Fruit fly (Drosophila melanogaster) whole organism, wandering third instar larva: ENCODE results near the gene CG32036.

Source experiments
- Abd-B ChIP-seq: fragments of >200 bp; optimal IDR thresholded peaks from 2 replicates; lab custom pipeline; 2017; ENCODE audit warnings: missing biosample characterization, missing genetic modification characterization
- CG32264 ChIP-seq: fragments of 200-800 bp; sonication (Bioruptor generic); optimal IDR thresholded peaks from 2 replicates; lab custom pipeline; 2016; ENCODE audit warnings: missing biosample characterization, missing genetic modification characterization
- CG9705 ChIP-seq: fragments of 200-800 bp; sonication (Bioruptor generic); optimal IDR thresholded peaks from 2 replicates; lab custom pipeline; 2018; ENCODE audit warnings: missing biosample characterization, mild to moderate bottlenecking, missing genetic modification characterization
- Dfd ChIP-seq: fragments of >200 bp; optimal IDR thresholded peaks from 2 replicates; lab custom pipeline; 2017; ENCODE audit warnings: missing biosample characterization, missing genetic modification characterization
- Dif ChIP-seq: fragments of 200-275, 200-300 bp; sonication (Bioruptor generic); optimal IDR thresholded peaks from 2 replicates; lab custom pipeline; 2018; ENCODE audit warnings: missing biosample characterization, missing genetic modification characterization; ENCODE audit not compliant: partially characterized antibody
- GATAd ChIP-seq: sonication (Bioruptor generic); optimal IDR thresholded peaks from 2 replicates; lab custom pipeline; 2016; ENCODE audit warnings: missing biosample characterization, missing genetic modification characterization
- HLH106 ChIP-seq: fragments of 200-800 bp; optimal IDR thresholded peaks from 3 replicates; lab custom pipeline; 2019; ENCODE audit warnings: missing biosample characterization, mild to moderate bottlenecking, missing genetic modification characterization, moderate library complexity
- Hnf4 ChIP-seq: fragments of 200-800 bp; sonication (Bioruptor generic); optimal IDR thresholded peaks from 2 replicates; lab custom pipeline; 2016; ENCODE audit warnings: missing biosample characterization, mild to moderate bottlenecking, missing genetic modification characterization
- Hr78 ChIP-seq: fragments of >200 bp; optimal IDR thresholded peaks from 2 replicates; lab custom pipeline; 2017; ENCODE audit warnings: missing biosample characterization, missing genetic modification characterization
- Hr83 ChIP-seq: fragments of 200-300 bp; sonication (Bioruptor generic); optimal IDR thresholded peaks from 2 replicates; lab custom pipeline; 2016; ENCODE audit warnings: missing biosample characterization, mild to moderate bottlenecking, missing genetic modification characterization, moderate library complexity; ENCODE audit not compliant: poor library complexity, severe bottlenecking
- Jra ChIP-seq: sonication (Bioruptor generic); optimal IDR thresholded peaks from 2 replicates; lab custom pipeline; 2016; ENCODE audit warnings: missing biosample characterization, missing genetic modification characterization
- Mio ChIP-seq: sonication (Bioruptor generic); optimal IDR thresholded peaks from 2 replicates; lab custom pipeline; 2016; ENCODE audit warnings: missing biosample characterization, missing genetic modification characterization
- Myc ChIP-seq: fragments of >200 bp; optimal IDR thresholded peaks from 2 replicates; lab custom pipeline; 2017
- N ChIP-seq: fragments of >200 bp; optimal IDR thresholded peaks from 2 replicates; lab custom pipeline; 2018; ENCODE audit warnings: missing biosample characterization, missing external identifiers, missing genetic modification characterization
- OdsH ChIP-seq: fragments of 200-800 bp; sonication (Bioruptor generic); optimal IDR thresholded peaks from 2 replicates; lab custom pipeline; 2016; ENCODE audit warnings: missing biosample characterization, mild to moderate bottlenecking, missing genetic modification characterization
- Sp1 ChIP-seq: fragments of 200-800 bp; sonication (Bioruptor generic); optimal IDR thresholded peaks from 3 replicates; lab custom pipeline; 2019; ENCODE audit warnings: missing biosample characterization, mild to moderate bottlenecking, missing genetic modification characterization, moderate library complexity
- Vsx2 ChIP-seq: fragments of 200-300, 225-300 bp; sonication (Bioruptor generic); optimal IDR thresholded peaks from 2 replicates; lab custom pipeline; 2018; ENCODE audit warnings: missing biosample characterization, missing genetic modification characterization; ENCODE audit not compliant: partially characterized antibody
- brk ChIP-seq: fragments of 200-800 bp; sonication (Bioruptor generic); optimal IDR thresholded peaks from 2 replicates; lab custom pipeline; 2016; ENCODE audit warnings: missing biosample characterization, mild to moderate bottlenecking, missing genetic modification characterization
- dl ChIP-seq, 2 experiments: fragments of 175-275, 200-275 bp in 1 of 2; fragments of 200-275 bp in 1 of 2; sonication (Bioruptor generic); optimal IDR thresholded peaks; lab custom pipeline; 2018; ENCODE audit warnings: mild to moderate bottlenecking in 2 of 2, missing biosample characterization in 2 of 2, missing genetic modification characterization in 2 of 2, moderate library complexity in 2 of 2; ENCODE audit not compliant: partially characterized antibody in 2 of 2, insufficient read depth in 1 of 2
- dmrt93B ChIP-seq: fragments of 200-800 bp; sonication (Bioruptor generic); optimal IDR thresholded peaks from 2 replicates; lab custom pipeline; 2018; ENCODE audit warnings: missing biosample characterization, mild to moderate bottlenecking, missing genetic modification characterization
- dsf ChIP-seq: sonication (Bioruptor generic); optimal IDR thresholded peaks from 2 replicates; lab custom pipeline; 2016; ENCODE audit warnings: missing biosample characterization, missing genetic modification characterization, borderline replicate concordance
- foxo ChIP-seq, 2 experiments: fragments of 200-800 bp; sonication (Bioruptor generic); optimal IDR thresholded peaks; 2 replicates in 1 of 2; 3 replicates in 1 of 2; lab custom pipeline; 2016 to 2017; ENCODE audit warnings: missing biosample characterization in 2 of 2, missing genetic modification characterization in 2 of 2
- fru ChIP-seq: fragments of 200-800 bp; sonication (Bioruptor generic); optimal IDR thresholded peaks from 3 replicates; lab custom pipeline; 2016; ENCODE audit warnings: missing biosample characterization, mild to moderate bottlenecking, missing genetic modification characterization
- h ChIP-seq: fragments of 200-800 bp; sonication (Bioruptor generic); optimal IDR thresholded peaks from 3 replicates; lab custom pipeline; 2016; ENCODE audit warnings: missing biosample characterization, mild to moderate bottlenecking, missing genetic modification characterization
- jim ChIP-seq: fragments of 175-275, 200-325 bp; sonication (Bioruptor generic); optimal IDR thresholded peaks from 2 replicates; lab custom pipeline; 2016; ENCODE audit warnings: missing biosample characterization, mild to moderate bottlenecking, missing genetic modification characterization
- lola ChIP-seq: fragments of >200 bp; optimal IDR thresholded peaks from 2 replicates; lab custom pipeline; 2017; ENCODE audit warnings: missing biosample characterization, missing genetic modification characterization
- pan ChIP-seq: fragments of >200 bp; optimal IDR thresholded peaks from 2 replicates; lab custom pipeline; 2017
- rgr ChIP-seq: fragments of 200-800 bp; sonication (Bioruptor generic); optimal IDR thresholded peaks from 3 replicates; lab custom pipeline; 2016; ENCODE audit warnings: missing biosample characterization, mild to moderate bottlenecking, missing genetic modification characterization
- sv ChIP-seq: fragments of 200-800 bp; sonication (Bioruptor generic); optimal IDR thresholded peaks from 3 replicates; lab custom pipeline; 2016; ENCODE audit warnings: missing biosample characterization, missing genetic modification characterization
- tai ChIP-seq: sonication (Bioruptor generic); optimal IDR thresholded peaks from 2 replicates; lab custom pipeline; 2016; ENCODE audit warnings: missing biosample characterization, missing genetic modification characterization
- usp ChIP-seq: fragments of >200 bp; optimal IDR thresholded peaks from 2 replicates; lab custom pipeline; 2017; ENCODE audit warnings: missing biosample characterization, missing genetic modification characterization
- woc ChIP-seq: sonication (Bioruptor generic); optimal IDR thresholded peaks from 2 replicates; lab custom pipeline; 2016; ENCODE audit warnings: missing biosample characterization, mild to moderate bottlenecking, missing genetic modification characterization

CG32036 gene

dm6 chr3L:9504530-9504929 is 15.5 kb upstream of the CG32036 start:
- no peak for TF ChIP-seq Hr78 (GFP tag; lab: Kevin White, UChicago)
- no peak for TF ChIP-seq Jra (GFP tag; lab: Kevin White, UChicago)
- no peak for TF ChIP-seq Dif
- TF ChIP-seq woc (GFP tag; lab: Kevin White, UChicago) = no peak
- TF ChIP-seq CG9705 = no peak
- no peak for TF ChIP-seq h (GFP tag; lab: Kevin White, UChicago)
- no peak for TF ChIP-seq N (GFP tag; lab: Kevin White, UChicago)
- TF ChIP-seq Sp1 (GFP tag; lab: Kevin White, UChicago) = no peak
- no peak for TF ChIP-seq tai (GFP tag; lab: Kevin White, UChicago)
- no peak for TF ChIP-seq Vsx2 (GFP tag; lab: Kevin White, UChicago)

dm6 chr3L:9503552-9504317 is 14.7 kb upstream of the CG32036 start:
- TF ChIP-seq N (GFP tag; lab: Kevin White, UChicago) (no peak), h (GFP tag; lab: Kevin White, UChicago) (peak; percentile 52), GATAd (GFP tag; lab: Kevin White, UChicago) (no peak), HLH106 (no peak), sv (no peak), Sp1 (GFP tag; lab: Kevin White, UChicago) (no peak), Hnf4 (GFP tag; lab: Kevin White, UChicago) (no peak), usp (GFP tag; lab: Kevin White, UChicago) (no peak), lola (no peak), woc (GFP tag; lab: Kevin White, UChicago) (no peak), Dfd (no peak), Dif (no peak), fru (GFP tag; lab: Kevin White, UChicago) (peak; percentile 18), brk (GFP tag; lab: Kevin White, UChicago) (no peak), OdsH (GFP tag; lab: Kevin White, UChicago) (no peak), Mio (GFP tag; lab: Kevin White, UChicago) (no peak), dl (GFP tag; optimal IDR thresholded peaks at IDR 0.05; lab: Kevin White, UChicago; ENCODE audit: insufficient read depth in 1 of 2, partially characterized antibody in 2 of 2) (no peak), foxo (GFP tag; optimal IDR thresholded peaks at IDR 0.05; lab: Kevin White, UChicago) (peak in 1 of 2 experiments; percentile 10), dsf (GFP tag; lab: Kevin White, UChicago) (no peak), Abd-B (GFP tag; lab: Kevin White, UChicago) (no peak), Hr78 (GFP tag; lab: Kevin White, UChicago) (no peak)

dm6 chr3L:9502856-9503255 is 13.8 kb upstream of the CG32036 start:
- TF ChIP-seq usp (GFP tag; lab: Kevin White, UChicago) = no peak
- no peak for TF ChIP-seq Jra (GFP tag; lab: Kevin White, UChicago)
- no peak for TF ChIP-seq dsf (GFP tag; lab: Kevin White, UChicago)
- TF ChIP-seq h (GFP tag; lab: Kevin White, UChicago) = no peak
- TF ChIP-seq Sp1 (GFP tag; lab: Kevin White, UChicago) = no peak
- no peak for TF ChIP-seq Abd-B (GFP tag; lab: Kevin White, UChicago)
- TF ChIP-seq dl (GFP tag; optimal IDR thresholded peaks at IDR 0.05; lab: Kevin White, UChicago; ENCODE audit: insufficient read depth in 1 of 2, partially characterized antibody in 2 of 2) = no peak
- no peak for TF ChIP-seq Dif
- no peak for TF ChIP-seq pan (lab: Kevin White, UChicago)
- TF ChIP-seq Dfd = no peak
- no peak for TF ChIP-seq CG32264 (GFP tag; lab: Kevin White, UChicago)
- no peak for TF ChIP-seq woc (GFP tag; lab: Kevin White, UChicago)
- no peak for TF ChIP-seq GATAd (GFP tag; lab: Kevin White, UChicago)
- no peak for TF ChIP-seq Vsx2 (GFP tag; lab: Kevin White, UChicago)
- TF ChIP-seq foxo (GFP tag; optimal IDR thresholded peaks at IDR 0.05; lab: Kevin White, UChicago) = no peak
- no peak for TF ChIP-seq dmrt93B (GFP tag; lab: Kevin White, UChicago)
- no peak for TF ChIP-seq Myc (lab: Kevin White, UChicago)
- TF ChIP-seq Hr83 (GFP tag; lab: Kevin White, UChicago) = no peak
- TF ChIP-seq rgr (GFP tag; lab: Kevin White, UChicago) = no peak
- TF ChIP-seq, all 38 proteins: peak for 0

- TF ChIP-seq Vsx2 (GFP tag; lab: Kevin White, UChicago) = no peak
- no peak for TF ChIP-seq dl (GFP tag; optimal IDR thresholded peaks at IDR 0.05; lab: Kevin White, UChicago; ENCODE audit: insufficient read depth in 1 of 2, partially characterized antibody in 2 of 2)
- TF ChIP-seq OdsH (GFP tag; lab: Kevin White, UChicago) = no peak
- TF ChIP-seq Hnf4 (GFP tag; lab: Kevin White, UChicago) = no peak
- TF ChIP-seq jim (GFP tag; lab: Kevin White, UChicago) = no peak
- TF ChIP-seq pan (lab: Kevin White, UChicago) = no peak
- TF ChIP-seq foxo (GFP tag; optimal IDR thresholded peaks at IDR 0.05; lab: Kevin White, UChicago) = no peak
- no peak for TF ChIP-seq brk (GFP tag; lab: Kevin White, UChicago)
- no peak for TF ChIP-seq GATAd (GFP tag; lab: Kevin White, UChicago)
- TF ChIP-seq N (GFP tag; lab: Kevin White, UChicago) = no peak
- no peak for TF ChIP-seq CG9705
- no peak for TF ChIP-seq tai (GFP tag; lab: Kevin White, UChicago)
- TF ChIP-seq Dif = no peak
- TF ChIP-seq Dfd = no peak
Measured at dm6 chr3L:9502294-9502693, 13.3 kb upstream of the CG32036 start.
